Worm (Caenorhabditis elegans): ENCODE results near the gene del-9.

del-9 gene

ce11 chrX:3633654-3634053 is 16.5 kb upstream of the del-9 start, which contains the start of gene gst-11:
Gene gst-11, minus strand, starts transcription at chrX:3633754.
- TF ChIP-seq sea-1 (GFP tag; conservative IDR thresholded peaks at IDR 0.05) (no peak), tra-4 (tag; optimal IDR thresholded peaks at IDR 0.05) (no peak), ama-1 (optimal IDR thresholded peaks at IDR 0.05) (no peak), aly-1 (tag; optimal IDR thresholded peaks at IDR 0.05) (no peak), hnd-1 (tag; optimal IDR thresholded peaks at IDR 0.05) (no peak), ceh-36 (tag; optimal IDR thresholded peaks at IDR 0.05) (no peak), ceh-13 (GFP tag; optimal IDR thresholded peaks at IDR 0.05) (no peak), ets-7 (tag; optimal IDR thresholded peaks at IDR 0.05) (no peak)

ce11 chrX:3631550-3631949 is 14.4 kb upstream of the del-9 start:
- TF ChIP-seq aly-1 (tag; optimal IDR thresholded peaks at IDR 0.05), result no peak
- TF ChIP-seq scrt-1 (GFP tag; IDR thresholded peaks at IDR 0.05), result 0 out of 2 replicates have a peak, but pooled peaks have one; percentile 60
- peak; percentile 65 for TF ChIP-seq tbx-11 (GFP tag; IDR thresholded peaks at IDR 0.05)
- TF ChIP-seq sea-1 (GFP tag; conservative IDR thresholded peaks at IDR 0.05), result peak; percentile 72; the same call in 1 of the 2 replicates

- TF ChIP-seq F13C5.2 (tag; optimal IDR thresholded peaks at IDR 0.05) (no peak), B0310.2 (tag; optimal IDR thresholded peaks at IDR 0.05) (no peak), scrt-1 (GFP tag; IDR thresholded peaks at IDR 0.05) (no peak), ceh-13 (GFP tag; optimal IDR thresholded peaks at IDR 0.05) (no peak), hmbx-1 (tag; optimal IDR thresholded peaks at IDR 0.05) (no peak), ama-1 (optimal IDR thresholded peaks at IDR 0.05) (no peak), ceh-36 (tag; optimal IDR thresholded peaks at IDR 0.05) (no peak), hnd-1 (tag; optimal IDR thresholded peaks at IDR 0.05) (no peak), flt-1 (GFP tag; IDR thresholded peaks at IDR 0.05) (no peak), tra-4 (tag; optimal IDR thresholded peaks at IDR 0.05) (no peak), hmg-4 (GFP tag; optimal IDR thresholded peaks at IDR 0.05) (no peak), aly-1 (tag; optimal IDR thresholded peaks at IDR 0.05) (no peak), sea-1 (GFP tag; conservative IDR thresholded peaks at IDR 0.05) (no peak), ets-7 (tag; optimal IDR thresholded peaks at IDR 0.05) (no peak), tbx-11 (GFP tag; IDR thresholded peaks at IDR 0.05) (no peak), pes-1 (GFP tag; IDR thresholded peaks at IDR 0.05) (no peak), tbx-37 (GFP tag; conservative IDR thresholded peaks at IDR 0.05) (no peak)
Measured at ce11 chrX:3630090-3630489, 13.0 kb upstream of the del-9 start.

ce11 chrX:3628016-3628415 is 10.9 kb upstream of the del-9 start, which contains the start of gene vep-2:
Gene vep-2, plus strand, starts transcription at chrX:3628316.
- TF ChIP-seq ama-1 (optimal IDR thresholded peaks at IDR 0.05) (no peak), pes-1 (GFP tag; IDR thresholded peaks at IDR 0.05) (no peak), F13C5.2 (tag; optimal IDR thresholded peaks at IDR 0.05) (no peak), hmg-4 (GFP tag; optimal IDR thresholded peaks at IDR 0.05) (no peak), aly-1 (tag; optimal IDR thresholded peaks at IDR 0.05) (no peak), B0310.2 (tag; optimal IDR thresholded peaks at IDR 0.05) (no peak), tra-4 (tag; optimal IDR thresholded peaks at IDR 0.05) (no peak), scrt-1 (GFP tag; IDR thresholded peaks at IDR 0.05) (no peak), ceh-36 (tag; optimal IDR thresholded peaks at IDR 0.05) (no peak), hmbx-1 (tag; optimal IDR thresholded peaks at IDR 0.05) (no peak), sea-1 (GFP tag; conservative IDR thresholded peaks at IDR 0.05) (no peak), flt-1 (GFP tag; IDR thresholded peaks at IDR 0.05) (no peak), tbx-37 (GFP tag; conservative IDR thresholded peaks at IDR 0.05) (no peak), tbx-11 (GFP tag; IDR thresholded peaks at IDR 0.05) (no peak)

- TF ChIP-seq ets-7 (tag; optimal IDR thresholded peaks at IDR 0.05) (no peak), F13C5.2 (tag; optimal IDR thresholded peaks at IDR 0.05) (no peak), tra-4 (tag; optimal IDR thresholded peaks at IDR 0.05) (no peak), B0310.2 (tag; optimal IDR thresholded peaks at IDR 0.05) (no peak), ceh-13 (GFP tag; optimal IDR thresholded peaks at IDR 0.05) (no peak), flt-1 (GFP tag; IDR thresholded peaks at IDR 0.05) (no peak), sea-1 (GFP tag; conservative IDR thresholded peaks at IDR 0.05) (no peak), tbx-11 (GFP tag; IDR thresholded peaks at IDR 0.05) (no peak), hnd-1 (tag; optimal IDR thresholded peaks at IDR 0.05) (no peak), ceh-36 (tag; optimal IDR thresholded peaks at IDR 0.05) (no peak), scrt-1 (GFP tag; IDR thresholded peaks at IDR 0.05) (no peak), ama-1 (optimal IDR thresholded peaks at IDR 0.05) (no peak)
Measured at ce11 chrX:3625599-3625998, 8.5 kb upstream of the del-9 start.

ce11 chrX:3623162-3623561 is 6.0 kb upstream of the del-9 start, which contains the start of gene C18B2.2:
Gene C18B2.2, plus strand, starts transcription at chrX:3623462.
- no peak for TF ChIP-seq tbx-11 (GFP tag; IDR thresholded peaks at IDR 0.05)
- TF ChIP-seq B0310.2 (tag; optimal IDR thresholded peaks at IDR 0.05), result no peak
- no peak for TF ChIP-seq F13C5.2 (tag; optimal IDR thresholded peaks at IDR 0.05)
- no peak for TF ChIP-seq aly-1 (tag; optimal IDR thresholded peaks at IDR 0.05)
- no peak for TF ChIP-seq ama-1 (optimal IDR thresholded peaks at IDR 0.05)
- no peak for TF ChIP-seq hmg-4 (GFP tag; optimal IDR thresholded peaks at IDR 0.05)
- no peak for TF ChIP-seq tbx-37 (GFP tag; conservative IDR thresholded peaks at IDR 0.05)
- TF ChIP-seq ceh-13 (GFP tag; optimal IDR thresholded peaks at IDR 0.05), result no peak
- no peak for TF ChIP-seq hnd-1 (tag; optimal IDR thresholded peaks at IDR 0.05)
- TF ChIP-seq scrt-1 (GFP tag; IDR thresholded peaks at IDR 0.05), result no peak
- no peak for TF ChIP-seq hmbx-1 (tag; optimal IDR thresholded peaks at IDR 0.05)
- no peak for TF ChIP-seq ets-7 (tag; optimal IDR thresholded peaks at IDR 0.05)
- TF ChIP-seq pes-1 (GFP tag; IDR thresholded peaks at IDR 0.05), result no peak
- no peak for TF ChIP-seq tra-4 (tag; optimal IDR thresholded peaks at IDR 0.05)
- no peak for TF ChIP-seq ceh-36 (tag; optimal IDR thresholded peaks at IDR 0.05)
- TF ChIP-seq sea-1 (GFP tag; conservative IDR thresholded peaks at IDR 0.05), result no peak

- TF ChIP-seq tbx-11 (GFP tag; IDR thresholded peaks at IDR 0.05) (no peak), ceh-13 (GFP tag; optimal IDR thresholded peaks at IDR 0.05) (no peak), hmg-4 (GFP tag; optimal IDR thresholded peaks at IDR 0.05) (no peak), flt-1 (GFP tag; IDR thresholded peaks at IDR 0.05) (no peak), hnd-1 (tag; optimal IDR thresholded peaks at IDR 0.05) (no peak), tbx-37 (GFP tag; conservative IDR thresholded peaks at IDR 0.05) (no peak), ama-1 (optimal IDR thresholded peaks at IDR 0.05) (no peak), scrt-1 (GFP tag; IDR thresholded peaks at IDR 0.05) (no peak), aly-1 (tag; optimal IDR thresholded peaks at IDR 0.05) (no peak), hmbx-1 (tag; optimal IDR thresholded peaks at IDR 0.05) (no peak)
Measured at ce11 chrX:3618842-3619241, 1.7 kb upstream of the del-9 start.

Data from whole organism, early embryonic.